Worm (Caenorhabditis elegans) whole organism, early embryonic: Measurements from ENCODE around the gene T12G3.6.

Source experiments
- ama-1 ChIP-seq: fragments of 150-350 bp; optimal IDR thresholded peaks from 2 replicates; lab custom pipeline; 2014
- ceh-13 ChIP-seq: fragments of 200-800 bp; sonication (Bioruptor generic); optimal IDR thresholded peaks from 2 replicates; lab custom pipeline; 2018; ENCODE audit warnings: mild to moderate bottlenecking, missing genetic modification characterization, missing compliant biosample characterization
- ceh-36 ChIP-seq: sonication (generic microtip); optimal IDR thresholded peaks from 2 replicates; lab custom pipeline; 2016; ENCODE audit warnings: missing genetic modification characterization, inconsistent platforms, missing compliant biosample characterization
- ets-7 ChIP-seq: sonication (generic microtip); optimal IDR thresholded peaks from 2 replicates; lab custom pipeline; 2016; ENCODE audit warnings: missing genotype, missing genetic modification characterization, missing compliant biosample characterization
- flt-1 ChIP-seq: fragments of 200-800 bp; sonication (Bioruptor generic); IDR thresholded peaks from 2 replicates; pipeline ENCODE4 v1.3.6; 2022; ENCODE audit warnings: missing genetic modification characterization, missing compliant biosample characterization
- hmbx-1 ChIP-seq: sonication (generic microtip); optimal IDR thresholded peaks from 2 replicates; lab custom pipeline; 2016; ENCODE audit warnings: mild to moderate bottlenecking, missing genetic modification characterization, missing compliant biosample characterization
- sea-1 ChIP-seq: fragments of 200-800 bp; sonication (Bioruptor generic); conservative IDR thresholded peaks from 2 replicates; pipeline ENCODE4 v1.3.6; 2022; ENCODE audit warnings: missing genetic modification characterization, missing compliant biosample characterization
- tbx-11 ChIP-seq: fragments of 200-800 bp; sonication (Bioruptor generic); IDR thresholded peaks from 2 replicates; pipeline ENCODE4 v1.3.6; 2022; ENCODE audit warnings: missing genetic modification characterization, missing compliant biosample characterization
- tra-4 ChIP-seq: sonication (generic microtip); optimal IDR thresholded peaks from 2 replicates; lab custom pipeline; 2017; ENCODE audit warnings: missing genetic modification characterization, missing compliant biosample characterization

DNA sequence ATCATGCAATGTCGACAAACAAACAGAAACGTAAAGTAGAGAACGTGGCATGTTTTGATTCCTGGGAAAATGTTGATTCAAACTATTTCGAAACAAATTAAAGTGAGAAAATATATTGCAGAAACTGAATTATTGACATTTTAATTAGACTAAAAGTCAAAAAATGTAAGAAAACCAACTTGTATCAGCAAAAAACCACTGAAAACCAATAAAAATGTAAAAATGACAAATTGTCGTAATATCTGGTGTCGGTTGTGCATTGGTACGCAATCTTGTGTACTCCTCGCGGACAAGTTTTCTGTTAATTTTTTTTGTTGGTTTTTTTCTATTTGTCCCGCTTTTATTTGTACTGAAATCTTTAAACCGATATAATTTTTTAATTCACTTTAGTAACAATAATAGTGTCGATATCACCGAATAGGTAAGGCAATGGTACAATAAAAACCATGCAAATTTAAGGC lies 1.3 kb downstream of the T12G3.6 start, which contains the start of gene T12G3.11:
- TF ChIP-seq ceh-36 (tag; lab: Kevin White, UChicago) (no peak), tbx-11 (no peak), ama-1 (lab: Kevin White, UChicago) (no peak), flt-1 (GFP tag; lab: Robert Waterston, UW) (no peak), hmbx-1 (tag; lab: Kevin White, UChicago) (no peak), sea-1 (GFP tag; lab: Robert Waterston, UW) (no peak), tra-4 (no peak), ets-7 (tag; lab: Kevin White, UChicago) (no peak), ceh-13 (GFP tag; lab: Kevin White, UChicago) (no peak)
